Worm (Caenorhabditis elegans) whole organism, L4/young adult: ENCODE data around the gene acl-12.

Source experiments
- W03F9.2 ChIP-seq: fragments of 150-350 bp; optimal IDR thresholded peaks from 2 replicates; lab custom pipeline; 2014; ENCODE audit warnings: missing biosample characterization, missing genetic modification characterization
- dao-5 ChIP-seq: sonication (generic microtip); optimal IDR thresholded peaks from 2 replicates; lab custom pipeline; 2016; ENCODE audit warnings: missing genotype, missing genetic modification characterization, moderate library complexity, missing compliant biosample characterization

DNA sequence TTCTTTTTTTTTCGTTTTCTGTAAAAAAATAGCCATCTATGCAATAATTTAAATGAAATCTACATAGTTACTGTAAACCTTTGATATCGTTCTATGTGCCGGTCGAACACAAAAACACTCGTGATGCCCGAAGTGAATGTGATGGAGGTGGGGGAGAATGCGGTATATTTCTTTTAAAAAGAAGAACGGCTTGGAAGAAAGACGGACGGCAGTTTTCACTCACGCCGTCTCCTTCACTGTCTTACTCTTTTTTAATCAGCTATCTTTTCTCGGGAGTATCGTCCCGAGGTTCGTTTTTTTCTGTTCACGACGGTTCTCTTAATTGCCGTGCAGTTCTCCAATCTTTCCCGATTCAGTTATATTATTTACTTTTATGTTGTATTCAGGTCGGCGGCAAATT is 43.8 kb downstream of the acl-12 start, which contains the start of gene C10A4.10:
- TF ChIP-seq W03F9.2 (tag; lab: Kevin White, UChicago): no peak
- no peak for TF ChIP-seq dao-5 (tag; lab: Kevin White, UChicago)
